Worm (Caenorhabditis elegans) whole organism, L3 larva: Measurements from ENCODE around the gene srh-1.
A peak's percentile ranks its signal among the peaks of the same experiment; 100 is the strongest.

Experiments used
- ZK546.5 ChIP-seq: sonication (generic microtip); optimal IDR thresholded peaks from 2 replicates; lab custom pipeline; 2017; ENCODE audit warnings: missing biosample characterization, missing genetic modification characterization
- ama-1 ChIP-seq: fragments of 150-350 bp; optimal IDR thresholded peaks from 2 replicates; lab custom pipeline; 2018
- ceh-28 ChIP-seq: fragments of 150-350 bp; optimal IDR thresholded peaks from 2 replicates; lab custom pipeline; 2014; ENCODE audit warnings: missing biosample characterization, missing genetic modification reagents, missing genetic modification characterization
- ceh-9 ChIP-seq: sonication (generic microtip); optimal IDR thresholded peaks from 2 replicates; lab custom pipeline; 2018; ENCODE audit warnings: missing biosample characterization, missing genetic modification characterization
- daf-12 ChIP-seq: fragments of 150-350 bp; optimal IDR thresholded peaks from 2 replicates; lab custom pipeline; 2014; ENCODE audit warnings: missing biosample characterization, missing genetic modification reagents, missing genetic modification characterization
- egl-27 ChIP-seq: sonication (generic microtip); optimal IDR thresholded peaks from 4 replicates; lab custom pipeline; 2017; ENCODE audit warnings: missing biosample characterization, missing genetic modification reagents, missing genetic modification characterization
- egl-5 ChIP-seq: fragments of 150-350 bp; optimal IDR thresholded peaks from 2 replicates; lab custom pipeline; 2017; ENCODE audit warnings: missing biosample characterization, missing genetic modification reagents, missing genetic modification characterization, inconsistent platforms
- elt-1 ChIP-seq: fragments of 150-350 bp; optimal IDR thresholded peaks from 2 replicates; lab custom pipeline; 2014; ENCODE audit warnings: missing biosample characterization, missing genetic modification characterization
- elt-2 ChIP-seq: sonication (generic microtip); optimal IDR thresholded peaks from 2 replicates; lab custom pipeline; 2016; ENCODE audit warnings: missing genetic modification reagents, mild to moderate bottlenecking, missing genetic modification characterization, missing compliant biosample characterization
- elt-3 ChIP-seq, 3 experiments: fragments of 150-350 bp in 1 of 3; sonication (generic microtip) in 2 of 3; optimal IDR thresholded peaks; 2 replicates in 2 of 3; 4 replicates in 1 of 3; lab custom pipeline; 2014 to 2017; ENCODE audit warnings: missing biosample characterization in 3 of 3, missing genetic modification characterization in 3 of 3
- eor-1 ChIP-seq, 2 experiments: fragments of 150-350 bp; optimal IDR thresholded peaks; 2 replicates each; lab custom pipeline; 2014 to 2018; ENCODE audit warnings: missing biosample characterization in 2 of 2, missing genetic modification characterization in 2 of 2
- fkh-10 ChIP-seq: sonication (generic microtip); optimal IDR thresholded peaks from 2 replicates; lab custom pipeline; 2017; ENCODE audit warnings: missing biosample characterization, missing genetic modification reagents, missing genetic modification characterization
- fos-1 ChIP-seq: fragments of 150-350 bp; optimal IDR thresholded peaks from 2 replicates; lab custom pipeline; 2014; ENCODE audit warnings: missing biosample characterization, missing genetic modification characterization
- hmg-11 ChIP-seq: sonication (generic microtip); optimal IDR thresholded peaks from 2 replicates; lab custom pipeline; 2016; ENCODE audit warnings: missing genetic modification characterization, missing compliant biosample characterization
- jun-1 ChIP-seq: fragments of 150-350 bp; optimal IDR thresholded peaks from 2 replicates; lab custom pipeline; 2014; ENCODE audit warnings: missing biosample characterization, missing genetic modification reagents, missing genetic modification characterization
- lin-15B ChIP-seq: fragments of 150-350 bp; optimal IDR thresholded peaks from 2 replicates; lab custom pipeline; 2014; ENCODE audit warnings: missing biosample characterization, missing genetic modification characterization
- lin-39 ChIP-seq: fragments of 150-350 bp; optimal IDR thresholded peaks from 2 replicates; lab custom pipeline; 2018; ENCODE audit warnings: missing biosample characterization, missing genetic modification reagents, missing genetic modification characterization
- lsy-12 ChIP-seq: sonication (generic microtip); optimal IDR thresholded peaks from 2 replicates; lab custom pipeline; 2016; ENCODE audit warnings: mild to moderate bottlenecking, missing genetic modification characterization, missing compliant biosample characterization
- mdl-1 ChIP-seq: fragments of 150-350 bp; optimal IDR thresholded peaks from 2 replicates; lab custom pipeline; 2014; ENCODE audit warnings: missing biosample characterization, missing genetic modification characterization
- mml-1 ChIP-seq: fragments of 150-350 bp; sonication (generic microtip); optimal IDR thresholded peaks from 3 replicates; lab custom pipeline; 2014; ENCODE audit warnings: missing biosample characterization, missing genetic modification characterization
- nfya-1 ChIP-seq: sonication (generic microtip); optimal IDR thresholded peaks from 2 replicates; lab custom pipeline; 2017; ENCODE audit warnings: missing genetic modification characterization, mild to moderate bottlenecking, missing compliant biosample characterization, antibody characterized with exemption, moderate library complexity; ENCODE audit not compliant: insufficient read depth
- nhr-11 ChIP-seq: fragments of 150-350 bp; optimal IDR thresholded peaks from 2 replicates; lab custom pipeline; 2014; ENCODE audit warnings: missing biosample characterization, missing genetic modification characterization
- nhr-12 ChIP-seq: fragments of 150-350 bp; optimal IDR thresholded peaks from 2 replicates; lab custom pipeline; 2014; ENCODE audit warnings: missing biosample characterization, missing genetic modification characterization
- nhr-23 ChIP-seq: fragments of 150-350 bp; optimal IDR thresholded peaks from 2 replicates; lab custom pipeline; 2014; ENCODE audit warnings: missing biosample characterization, missing genetic modification reagents, missing genetic modification characterization
- nhr-237 ChIP-seq: fragments of 150-350 bp; optimal IDR thresholded peaks from 2 replicates; lab custom pipeline; 2014; ENCODE audit warnings: missing biosample characterization, missing genetic modification characterization
- nhr-25 ChIP-seq: sonication (generic microtip); optimal IDR thresholded peaks from 2 replicates; lab custom pipeline; 2017; ENCODE audit warnings: missing biosample characterization, missing genetic modification characterization
- nhr-28 ChIP-seq: fragments of 150-350 bp; optimal IDR thresholded peaks from 2 replicates; lab custom pipeline; 2014; ENCODE audit warnings: missing biosample characterization, missing genetic modification characterization
- nhr-43 ChIP-seq: sonication (generic microtip); optimal IDR thresholded peaks from 2 replicates; lab custom pipeline; 2016; ENCODE audit warnings: mild to moderate bottlenecking, missing genetic modification characterization, missing compliant biosample characterization; ENCODE audit not compliant: poor library complexity, severe bottlenecking
- nhr-77 ChIP-seq: fragments of 150-350 bp; optimal IDR thresholded peaks from 2 replicates; lab custom pipeline; 2014; ENCODE audit warnings: missing biosample characterization, missing genetic modification characterization
- pha-4 ChIP-seq: fragments of 150-350 bp; optimal IDR thresholded peaks from 2 replicates; lab custom pipeline; 2014; ENCODE audit warnings: missing biosample characterization, missing genetic modification reagents, missing genetic modification characterization
- pqm-1 ChIP-seq: fragments of 150-350 bp; optimal IDR thresholded peaks from 2 replicates; lab custom pipeline; 2017; ENCODE audit warnings: missing biosample characterization, missing genetic modification characterization, inconsistent platforms
- sea-2 ChIP-seq: fragments of 150-350 bp; sonication (generic microtip); optimal IDR thresholded peaks from 4 replicates; lab custom pipeline; 2014; ENCODE audit warnings: missing biosample characterization, missing genetic modification reagents, missing genetic modification characterization
- tbx-2 ChIP-seq: sonication (generic microtip); optimal IDR thresholded peaks from 2 replicates; lab custom pipeline; 2016; ENCODE audit warnings: mild to moderate bottlenecking, missing genetic modification characterization, missing compliant biosample characterization
- unc-39 ChIP-seq: sonication (generic microtip); optimal IDR thresholded peaks from 4 replicates; lab custom pipeline; 2017; ENCODE audit warnings: missing biosample characterization, missing genetic modification characterization
- unc-62 ChIP-seq: fragments of 150-350 bp; sonication (generic microtip); optimal IDR thresholded peaks from 4 replicates; lab custom pipeline; 2014; ENCODE audit warnings: missing biosample characterization, missing genetic modification reagents, missing genetic modification characterization
- zag-1 ChIP-seq: fragments of 150-350 bp; optimal IDR thresholded peaks from 2 replicates; lab custom pipeline; 2014; ENCODE audit warnings: missing biosample characterization, missing genetic modification characterization
- ztf-4 ChIP-seq: fragments of 150-350 bp; optimal IDR thresholded peaks from 2 replicates; lab custom pipeline; 2014; ENCODE audit warnings: missing biosample characterization, missing genetic modification characterization

Gene srh-1

ce11 chrV:11532535-11532853 lies 46.8 kb downstream of the srh-1 start:
- TF ChIP-seq daf-12 (tag; lab: Kevin White, UChicago) (no peak), ceh-9 (no peak), nhr-12 (tag; lab: Kevin White, UChicago) (no peak)

ce11 chrV:11532964-11533363 lies 47.3 kb downstream of the srh-1 start:
- TF ChIP-seq elt-1 (peak; percentile 53), egl-27 (tag; lab: Kevin White, UChicago) (peak; percentile 5), nhr-43 (peak; percentile 60), tbx-2 (tag; lab: Kevin White, UChicago) (peak; percentile 7), nhr-237 (no peak), lsy-12 (tag; lab: Kevin White, UChicago) (no peak), nhr-25 (tag; lab: Kevin White, UChicago) (peak; percentile 95), nhr-23 (peak; percentile 81), nhr-77 (tag; lab: Kevin White, UChicago) (no peak)
- TF ChIP-seq, all 47 proteins: peak for 6

ce11 chrV:11533365-11533949 lies 47.8 kb downstream of the srh-1 start:
- no peak for TF ChIP-seq mdl-1
- TF ChIP-seq elt-1: peak; percentile 41
- no peak for TF ChIP-seq eor-1 (tag; optimal IDR thresholded peaks at IDR 0.05; lab: Kevin White, UChicago)
- TF ChIP-seq egl-5 (tag; lab: Kevin White, UChicago): no peak
- no peak for TF ChIP-seq egl-27 (tag; lab: Kevin White, UChicago)

- TF ChIP-seq pqm-1 (peak; percentile 96), elt-3 (tag; optimal IDR thresholded peaks at IDR 0.05; lab: Kevin White, UChicago) (peak in 1 of 3 experiments; percentile 30), tbx-2 (tag; lab: Kevin White, UChicago) (no peak), unc-62 (GFP tag; lab: Kevin White, UChicago) (no peak), nhr-43 (peak; percentile 65), fkh-10 (GFP tag; lab: Kevin White, UChicago) (no peak), hmg-11 (tag; lab: Kevin White, UChicago) (no peak), nhr-25 (tag; lab: Kevin White, UChicago) (peak; percentile 34), pha-4 (peak; percentile 13), elt-1 (no peak), elt-2 (tag; lab: Kevin White, UChicago) (peak; percentile 92), ceh-28 (no peak), nfya-1 (tag; lab: Kevin White, UChicago) (no peak), lin-15B (tag; lab: Kevin White, UChicago) (no peak), nhr-23 (peak; percentile 24), jun-1 (peak; percentile 49), mml-1 (tag; lab: Kevin White, UChicago) (no peak), nhr-11 (no peak), zag-1 (tag; lab: Kevin White, UChicago) (no peak), fos-1 (no peak), lin-39 (no peak)
These were observed 49.0 kb downstream of the srh-1 start for ce11 chrV:11534495-11535189.

- TF ChIP-seq unc-62 (GFP tag; lab: Kevin White, UChicago) (no peak), egl-5 (tag; lab: Kevin White, UChicago) (peak; percentile 96), nfya-1 (tag; lab: Kevin White, UChicago) (peak; percentile 14), sea-2 (no peak), lin-39 (peak; percentile 77), ceh-28 (no peak), unc-39 (tag; lab: Kevin White, UChicago) (no peak), nhr-43 (no peak), nhr-11 (peak; percentile 11), elt-2 (tag; lab: Kevin White, UChicago) (peak; percentile 77), jun-1 (no peak), ZK546.5 (tag; lab: Kevin White, UChicago) (no peak), pqm-1 (peak; percentile 79), ztf-4 (tag; lab: Kevin White, UChicago) (no peak), pha-4 (peak; percentile 11), hmg-11 (tag; lab: Kevin White, UChicago) (no peak), nhr-28 (tag; lab: Kevin White, UChicago) (no peak), ama-1 (lab: Kevin White, UChicago) (no peak)
These were observed 49.9 kb downstream of the srh-1 start for ce11 chrV:11535504-11536062.
